In genomic region chr3L:8974478-8975477, dm6 we compare ENCODE assay signal across 1 fruit fly cellular context.
TF ChIP-seq lines count a peak whose summit lies in the region.

Gene pix (minus strand): TSS chr3L:8974765.
Gene Srp68 (plus strand): TSS chr3L:8975046.

TF ChIP-seq in whole organism, embryonic, 481 proteins besides CTCF, POLR2A, EP300 and RAD21 (continued from another document and continues in another):
- TF ChIP-seq NC2β (GFP tag; optimal IDR thresholded peaks at IDR 0.05; lab: Kevin White, UChicago) (peak; percentile 31), CoRest (tag; optimal IDR thresholded peaks at IDR 0.05; lab: Kevin White, UChicago) (peak; percentile 83), wdn (GFP tag; IDR thresholded peaks at IDR 0.05; lab: Robert Waterston, UW) (no peak), CG8290 (GFP tag; optimal IDR thresholded peaks at IDR 0.05; lab: Kevin White, UChicago) (peak; percentile 53), CG8290 (tag; optimal IDR thresholded peaks at IDR 0.05; lab: Kevin White, UChicago) (peak in 1 of 2 experiments; percentile 39), CrebB (tag; optimal IDR thresholded peaks at IDR 0.05; lab: Kevin White, UChicago) (no peak), H15 (GFP tag; IDR thresholded peaks at IDR 0.05; lab: Robert Waterston, UW) (no peak), hbn (GFP tag; IDR thresholded peaks at IDR 0.05; lab: Robert Waterston, UW; ENCODE audit: partially characterized antibody) (peak; percentile 78; the same call in 1 of the 2 replicates), Bteb2 (GFP tag; optimal IDR thresholded peaks at IDR 0.05; lab: Kevin White, UChicago) (peak; percentile 40), tna (GFP tag; IDR thresholded peaks at IDR 0.05; lab: Robert Waterston, UW; ENCODE audit: partially characterized antibody) (peak; percentile 16; the same call in 1 of the 2 replicates), dimm (GFP tag; IDR thresholded peaks at IDR 0.05; lab: Robert Waterston, UW) (no peak), ttk (GFP tag; IDR thresholded peaks at IDR 0.05; lab: Robert Waterston, UW) (no peak; the same call in 1 of the 2 replicates), psq (GFP tag; optimal IDR thresholded peaks at IDR 0.05; lab: Kevin White, UChicago) (peak; percentile 3), CG33213 (GFP tag; optimal IDR thresholded peaks at IDR 0.05; lab: Kevin White, UChicago) (peak; percentile 9), CG18262 (tag; optimal IDR thresholded peaks at IDR 0.05; lab: Kevin White, UChicago) (peak; percentile 79), CG10565 (GFP tag; optimal IDR thresholded peaks at IDR 0.05; lab: Kevin White, UChicago) (no peak), CG4854 (GFP tag; optimal IDR thresholded peaks at IDR 0.05; lab: Kevin White, UChicago) (peak; percentile 32), CG9609 (GFP tag; optimal IDR thresholded peaks at IDR 0.05; lab: Kevin White, UChicago) (peak; percentile 33), CG4730 (GFP tag; IDR thresholded peaks at IDR 0.05; lab: Robert Waterston, UW) (no peak), Hsf (GFP tag; optimal IDR thresholded peaks at IDR 0.05; lab: Kevin White, UChicago) (peak; percentile 61), CG6175 (GFP tag; IDR thresholded peaks at IDR 0.05; lab: Robert Waterston, UW) (no peak), ro (GFP tag; IDR thresholded peaks at IDR 0.05; lab: Robert Waterston, UW) (no peak), CG4617 (GFP tag; optimal IDR thresholded peaks at IDR 0.05; lab: Kevin White, UChicago; ENCODE audit: borderline replicate concordance) (peak; percentile 67), ab (GFP tag; optimal IDR thresholded peaks at IDR 0.05; lab: Kevin White, UChicago) (no peak), fd64A (GFP tag; optimal IDR thresholded peaks at IDR 0.05; lab: Kevin White, UChicago) (no peak), dysf (GFP tag; IDR thresholded peaks at IDR 0.05; lab: Robert Waterston, UW) (peak; percentile 47; the same call in 1 of the 3 replicates), ap (GFP tag; IDR thresholded peaks at IDR 0.05; lab: Robert Waterston, UW) (no peak), CG43689 (GFP tag; IDR thresholded peaks at IDR 0.05; lab: Robert Waterston, UW) (no peak), CG13775 (GFP tag; optimal IDR thresholded peaks at IDR 0.05; lab: Kevin White, UChicago) (peak; percentile 70), ems (GFP tag; optimal IDR thresholded peaks at IDR 0.05; lab: Kevin White, UChicago) (peak; percentile 24), emc (GFP tag; optimal IDR thresholded peaks at IDR 0.05; lab: Kevin White, UChicago) (no peak), chn (GFP tag; optimal IDR thresholded peaks at IDR 0.05; lab: Kevin White, UChicago) (peak; percentile 59), scrt (GFP tag; optimal IDR thresholded peaks at IDR 0.05; lab: Kevin White, UChicago) (peak; percentile 48), fu2 (GFP tag; optimal IDR thresholded peaks at IDR 0.05; lab: Kevin White, UChicago) (peak; percentile 36), Adf1 (GFP tag; IDR thresholded peaks at IDR 0.05; lab: Robert Waterston, UW) (no peak), H2.0 (GFP tag; IDR thresholded peaks at IDR 0.05; lab: Robert Waterston, UW) (no peak), NC2α (GFP tag; optimal IDR thresholded peaks at IDR 0.05; lab: Kevin White, UChicago) (no peak), pita (GFP tag; optimal IDR thresholded peaks at IDR 0.05; lab: Kevin White, UChicago) (no peak), CG7839 (tag; optimal IDR thresholded peaks at IDR 0.05; lab: Kevin White, UChicago) (peak; percentile 41), chm (GFP tag; IDR thresholded peaks at IDR 0.05; lab: Robert Waterston, UW) (no peak), CG17361 (GFP tag; IDR thresholded peaks at IDR 0.05; lab: Robert Waterston, UW) (peak; percentile 88), stwl (tag; optimal IDR thresholded peaks at IDR 0.05; lab: Kevin White, UChicago) (peak; percentile 54), pnt (GFP tag; optimal IDR thresholded peaks at IDR 0.05; lab: Kevin White, UChicago) (no peak), CG2678 (tag; optimal IDR thresholded peaks at IDR 0.05; lab: Kevin White, UChicago) (no peak), gem (tag; optimal IDR thresholded peaks at IDR 0.05; lab: Kevin White, UChicago) (no peak), sens-2 (GFP tag; IDR thresholded peaks at IDR 0.05; lab: Robert Waterston, UW) (no peak), pan (optimal IDR thresholded peaks at IDR 0.05; lab: Kevin White, UChicago) (no peak), pan (GFP tag; optimal IDR thresholded peaks at IDR 0.05 in 1 of 2, IDR thresholded peaks at IDR 0.05 in 1 of 2) (no peak), MBD-R2 (GFP tag; IDR thresholded peaks at IDR 0.05; lab: Robert Waterston, UW) (peak; percentile 72), CG5180 (GFP tag; optimal IDR thresholded peaks at IDR 0.05; lab: Kevin White, UChicago) (no peak), CG10267 (tag; optimal IDR thresholded peaks at IDR 0.05; lab: Kevin White, UChicago) (peak; percentile 99), Jarid2 (GFP tag; optimal IDR thresholded peaks at IDR 0.05; lab: Kevin White, UChicago) (no peak), D (optimal IDR thresholded peaks at IDR 0.05; lab: Kevin White, UChicago) (no peak), D (GFP tag; optimal IDR thresholded peaks at IDR 0.05; lab: Kevin White, UChicago) (peak; percentile 24), slp2 (GFP tag; optimal IDR thresholded peaks at IDR 0.05; lab: Kevin White, UChicago) (peak; percentile 28), pros (GFP tag; optimal IDR thresholded peaks at IDR 0.05; lab: Kevin White, UChicago) (no peak), CG3847 (GFP tag; IDR thresholded peaks at IDR 0.05; lab: Robert Waterston, UW) (peak; percentile 77), phol (tag; optimal IDR thresholded peaks at IDR 0.05; lab: Kevin White, UChicago) (peak; percentile 80), CG7372 (GFP tag; IDR thresholded peaks at IDR 0.05; lab: Robert Waterston, UW) (peak; percentile 54; the same call in 1 of the 2 replicates), CG31388 (GFP tag; optimal IDR thresholded peaks at IDR 0.05; lab: Kevin White, UChicago) (no peak), CG17385 (GFP tag; optimal IDR thresholded peaks at IDR 0.05; lab: Kevin White, UChicago) (peak; percentile 48), lola (GFP tag; optimal IDR thresholded peaks at IDR 0.05; lab: Kevin White, UChicago) (peak in 1 of 3 experiments; percentile 75), CG12236 (GFP tag; optimal IDR thresholded peaks at IDR 0.05; lab: Kevin White, UChicago) (no peak), nmo (GFP tag; optimal IDR thresholded peaks at IDR 0.05; lab: Kevin White, UChicago) (peak; percentile 87), Gsc (GFP tag; IDR thresholded peaks at IDR 0.05; lab: Robert Waterston, UW) (no peak), dpn (GFP tag; optimal IDR thresholded peaks at IDR 0.05; lab: Kevin White, UChicago) (peak; percentile 44 to 63), CG34422 (GFP tag; IDR thresholded peaks at IDR 0.05; lab: Robert Waterston, UW) (no peak; the same call in 1 of the 3 replicates), vnd (GFP tag; IDR thresholded peaks at IDR 0.05; lab: Robert Waterston, UW; ENCODE audit: partially characterized antibody) (peak; percentile 87), nau (GFP tag; optimal IDR thresholded peaks at IDR 0.05; lab: Kevin White, UChicago) (no peak), CG7987 (GFP tag; optimal IDR thresholded peaks at IDR 0.05; lab: Kevin White, UChicago) (no peak), Drgx (GFP tag; IDR thresholded peaks at IDR 0.05; lab: Robert Waterston, UW) (no peak), slbo (GFP tag; IDR thresholded peaks at IDR 0.05; lab: Robert Waterston, UW) (peak; percentile 65; the same call in 1 of the 2 replicates), CG3407 (GFP tag; optimal IDR thresholded peaks at IDR 0.05; lab: Kevin White, UChicago) (peak; percentile 31), Side (GFP tag; optimal IDR thresholded peaks at IDR 0.05; lab: Kevin White, UChicago) (no peak), CG10431 (GFP tag; optimal IDR thresholded peaks at IDR 0.05; lab: Kevin White, UChicago) (peak; percentile 43), lilli (GFP tag; optimal IDR thresholded peaks at IDR 0.05; lab: Kevin White, UChicago) (peak; percentile 75), TFAM (GFP tag; optimal IDR thresholded peaks at IDR 0.05; lab: Kevin White, UChicago) (no peak), HmgD (GFP tag; optimal IDR thresholded peaks at IDR 0.05; lab: Kevin White, UChicago) (no peak), CG11093 (GFP tag; IDR thresholded peaks at IDR 0.05; lab: Robert Waterston, UW) (no peak), Pdp1 (GFP tag; optimal IDR thresholded peaks at IDR 0.05; lab: Kevin White, UChicago) (peak; percentile 46 to 68), Sin3A (optimal IDR thresholded peaks at IDR 0.05; lab: Kevin White, UChicago) (peak; percentile 42), chif (GFP tag; optimal IDR thresholded peaks at IDR 0.05; lab: Kevin White, UChicago) (peak; percentile 13 to 47), CG16863 (GFP tag; optimal IDR thresholded peaks at IDR 0.05; lab: Kevin White, UChicago) (peak; percentile 10), CG1603 (tag; optimal IDR thresholded peaks at IDR 0.05; lab: Kevin White, UChicago) (no peak), HLH4C (GFP tag; IDR thresholded peaks at IDR 0.05; lab: Robert Waterston, UW; ENCODE audit: partially characterized antibody) (peak; percentile 67), mld (GFP tag; IDR thresholded peaks at IDR 0.05; lab: Robert Waterston, UW; ENCODE audit: partially characterized antibody) (peak; percentile 54; the same call in 1 of the 3 replicates), D19A (tag; optimal IDR thresholded peaks at IDR 0.05; lab: Kevin White, UChicago) (no peak), gce (GFP tag; IDR thresholded peaks at IDR 0.05; lab: Robert Waterston, UW) (no peak), insv (GFP tag; optimal IDR thresholded peaks at IDR 0.05; lab: Kevin White, UChicago) (peak in 1 of 2 experiments; percentile 9), CG15514 (GFP tag; optimal IDR thresholded peaks at IDR 0.05; lab: Kevin White, UChicago) (peak; percentile 32), cwo (GFP tag; optimal IDR thresholded peaks at IDR 0.05; lab: Kevin White, UChicago) (no peak), Atf-2 (GFP tag; optimal IDR thresholded peaks at IDR 0.05; lab: Kevin White, UChicago) (no peak), oc (tag; optimal IDR thresholded peaks at IDR 0.05; lab: Kevin White, UChicago) (no peak), CG2129 (GFP tag; IDR thresholded peaks at IDR 0.05; lab: Robert Waterston, UW; ENCODE audit: partially characterized antibody) (0 out of 2 replicates have a peak, but pooled peaks have one; percentile 68), lbe (GFP tag; optimal IDR thresholded peaks at IDR 0.05; lab: Kevin White, UChicago) (peak; percentile 51), CG8944 (GFP tag; optimal IDR thresholded peaks at IDR 0.05; lab: Kevin White, UChicago) (no peak), Mrtf (GFP tag; IDR thresholded peaks at IDR 0.05; lab: Robert Waterston, UW) (no peak), abd-A (tag; optimal IDR thresholded peaks at IDR 0.05; lab: Kevin White, UChicago) (no peak), CG10209 (GFP tag; optimal IDR thresholded peaks at IDR 0.05; lab: Kevin White, UChicago) (peak; percentile 61), lov (optimal IDR thresholded peaks at IDR 0.05; lab: Kevin White, UChicago) (no peak), lov (GFP tag; IDR thresholded peaks at IDR 0.05; lab: Robert Waterston, UW) (no peak), Doc3 (GFP tag; IDR thresholded peaks at IDR 0.05; lab: Robert Waterston, UW; ENCODE audit: partially characterized antibody) (peak; percentile 83), disco-r (GFP tag; optimal IDR thresholded peaks at IDR 0.05; lab: Kevin White, UChicago) (peak; percentile 7), Nf-YB (GFP tag; optimal IDR thresholded peaks at IDR 0.05; lab: Kevin White, UChicago) (no peak), CG9437 (GFP tag; optimal IDR thresholded peaks at IDR 0.05; lab: Kevin White, UChicago) (peak; percentile 62), CG8359 (GFP tag; optimal IDR thresholded peaks at IDR 0.05; lab: Kevin White, UChicago; ENCODE audit: borderline replicate concordance) (no peak), BtbVII (GFP tag; optimal IDR thresholded peaks at IDR 0.05; lab: Kevin White, UChicago) (no peak), bab2 (GFP tag; optimal IDR thresholded peaks at IDR 0.05; lab: Kevin White, UChicago) (peak; percentile 34), tll (GFP tag; optimal IDR thresholded peaks at IDR 0.05; lab: Kevin White, UChicago) (no peak), maf-S (GFP tag; optimal IDR thresholded peaks at IDR 0.05; lab: Kevin White, UChicago) (peak; percentile 56), Chrac-16 (GFP tag; optimal IDR thresholded peaks at IDR 0.05; lab: Kevin White, UChicago) (peak; percentile 75), CG1647 (GFP tag; optimal IDR thresholded peaks at IDR 0.05; lab: Kevin White, UChicago) (peak; percentile 40), sisA (GFP tag; IDR thresholded peaks at IDR 0.05; lab: Robert Waterston, UW) (peak; percentile 26; the same call in 1 of the 2 replicates), Awh (GFP tag; IDR thresholded peaks at IDR 0.05; lab: Robert Waterston, UW) (no peak), CG12659 (GFP tag; optimal IDR thresholded peaks at IDR 0.05; lab: Kevin White, UChicago) (peak; percentile 82), CG4282 (GFP tag; optimal IDR thresholded peaks at IDR 0.05; lab: Kevin White, UChicago) (no peak), knrl (GFP tag; IDR thresholded peaks at IDR 0.05; lab: Robert Waterston, UW; ENCODE audit: partially characterized antibody) (peak; percentile 93), CG15601 (tag; optimal IDR thresholded peaks at IDR 0.05; lab: Kevin White, UChicago) (peak; percentile 62), CG1233 (GFP tag; optimal IDR thresholded peaks at IDR 0.05; lab: Kevin White, UChicago) (peak; percentile 65), stc (GFP tag; IDR thresholded peaks at IDR 0.05; lab: Robert Waterston, UW) (no peak), wek (GFP tag; optimal IDR thresholded peaks at IDR 0.05; lab: Kevin White, UChicago) (no peak), Lhr (GFP tag; optimal IDR thresholded peaks at IDR 0.05; lab: Kevin White, UChicago) (peak; percentile 43), Hey (tag; optimal IDR thresholded peaks at IDR 0.05; lab: Kevin White, UChicago) (no peak), lmd (GFP tag; IDR thresholded peaks at IDR 0.05; lab: Robert Waterston, UW) (peak; percentile 46), da (GFP tag; optimal IDR thresholded peaks at IDR 0.05; lab: Kevin White, UChicago) (no peak), CG3995 (GFP tag; optimal IDR thresholded peaks at IDR 0.05; lab: Kevin White, UChicago) (peak; percentile 26), Sox100B (GFP tag; optimal IDR thresholded peaks at IDR 0.05; lab: Kevin White, UChicago) (no peak), bigmax (GFP tag; optimal IDR thresholded peaks at IDR 0.05; lab: Kevin White, UChicago) (peak; percentile 97), CG1792 (GFP tag; optimal IDR thresholded peaks at IDR 0.05; lab: Kevin White, UChicago) (no peak), CG7963 (GFP tag; IDR thresholded peaks at IDR 0.05; lab: Robert Waterston, UW; ENCODE audit: partially characterized antibody) (no peak), Oli (tag; optimal IDR thresholded peaks at IDR 0.05; lab: Kevin White, UChicago) (no peak), Aef1 (GFP tag; IDR thresholded peaks at IDR 0.05; lab: Robert Waterston, UW) (no peak; the same call in 2 of the 3 replicates)
